Fruit fly (Drosophila melanogaster) whole organism, pupa: ENCODE measurements around the gene Gk1.

Experiments used
- CG10348 ChIP-seq: fragments of 200-800 bp; sonication (Bioruptor generic); IDR thresholded peaks from 2 replicates; pipeline ENCODE4 v1.3.6; 2022; ENCODE audit warnings: missing biosample characterization, missing genetic modification characterization
- CG17806 ChIP-seq: fragments of 200-800 bp; sonication (Bioruptor generic); optimal IDR thresholded peaks from 2 replicates; lab custom pipeline; 2018; ENCODE audit warnings: missing biosample characterization, mild to moderate bottlenecking, missing genetic modification characterization, moderate library complexity
- CG34367 ChIP-seq: fragments of 200-800 bp; sonication (Bioruptor generic); optimal IDR thresholded peaks from 2 replicates; lab custom pipeline; 2018; ENCODE audit warnings: missing biosample characterization, mild to moderate bottlenecking, missing genetic modification characterization
- CG4496 ChIP-seq: fragments of 200-800 bp; sonication (Bioruptor generic); IDR thresholded peaks from 3 replicates; pipeline ENCODE4 v1.3.6; 2022; ENCODE audit warnings: missing biosample characterization, missing genetic modification characterization
- CG8159 ChIP-seq: fragments of 200-800 bp; sonication (Bioruptor generic); optimal IDR thresholded peaks from 3 replicates; lab custom pipeline; 2018; ENCODE audit warnings: missing biosample characterization, mild to moderate bottlenecking, missing genetic modification characterization, moderate library complexity
- CG9948 ChIP-seq: fragments of 200-800 bp; sonication (Bioruptor generic); optimal IDR thresholded peaks from 2 replicates; lab custom pipeline; 2018; ENCODE audit warnings: missing biosample characterization, mild to moderate bottlenecking, missing genetic modification characterization, moderate library complexity
- D1 ChIP-seq: fragments of 200-800 bp; sonication (Bioruptor generic); optimal IDR thresholded peaks from 2 replicates; lab custom pipeline; 2018; ENCODE audit warnings: missing biosample characterization, mild to moderate bottlenecking, missing genetic modification characterization, moderate library complexity
- Ets98B ChIP-seq: fragments of 200-800 bp; sonication (Bioruptor generic); IDR thresholded peaks from 2 replicates; pipeline ENCODE4 v1.3.6; 2022; ENCODE audit warnings: missing biosample characterization, missing genetic modification characterization
- Pif1A ChIP-seq: fragments of 200-800 bp; sonication (Bioruptor generic); optimal IDR thresholded peaks from 3 replicates; lab custom pipeline; 2016; ENCODE audit warnings: missing biosample characterization, missing genetic modification characterization
- Snoo ChIP-seq: fragments of 200-800 bp; sonication (Bioruptor generic); optimal IDR thresholded peaks from 3 replicates; lab custom pipeline; 2017; ENCODE audit warnings: missing biosample characterization, mild to moderate bottlenecking, missing genetic modification characterization, inconsistent platforms
- gl ChIP-seq: fragments of 200-800 bp; sonication (Bioruptor generic); optimal IDR thresholded peaks from 2 replicates; lab custom pipeline; 2018; ENCODE audit warnings: missing biosample characterization, mild to moderate bottlenecking, missing genetic modification characterization

DNA sequence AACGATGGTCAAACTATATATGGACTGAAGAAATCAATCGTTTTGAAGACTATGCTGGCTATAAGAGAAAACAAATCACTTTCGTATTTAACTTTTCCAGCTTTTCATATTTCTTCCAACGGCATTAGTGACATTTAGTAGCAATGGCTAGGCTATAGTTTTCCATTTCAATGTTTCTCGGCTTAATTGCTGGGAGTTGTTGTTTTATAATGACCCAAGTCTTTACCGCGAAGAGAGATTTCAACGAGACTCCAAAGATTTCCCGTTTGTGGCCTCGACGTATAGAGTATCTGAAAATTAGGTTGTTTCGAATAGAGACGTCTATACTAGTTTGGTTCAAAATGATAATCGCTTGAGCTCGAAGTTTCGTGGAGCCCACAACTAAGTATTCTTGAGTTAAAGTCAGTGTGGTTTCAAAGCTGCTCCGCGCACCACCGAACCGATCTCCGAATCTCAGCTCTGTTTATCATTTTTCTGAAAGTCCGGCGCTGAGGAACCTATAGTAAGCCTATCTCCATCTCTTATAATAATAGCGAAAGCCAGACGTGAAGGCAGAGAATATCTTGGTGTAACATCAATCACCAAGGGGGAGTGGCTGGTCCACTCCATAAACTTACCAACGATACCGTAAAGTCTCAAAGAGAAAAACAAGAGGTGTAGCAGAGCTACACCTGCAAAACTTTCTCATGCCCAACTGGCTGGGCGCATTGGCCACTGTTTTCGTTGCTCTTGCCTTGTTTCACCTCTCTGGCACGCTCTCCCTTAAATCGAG is 26.0 kb downstream of the Gk1 start, which contains the start of gene CG13875:
- no peak for TF ChIP-seq CG10348
- TF ChIP-seq CG34367 (tag; lab: Kevin White, UChicago), result no peak
- no peak for TF ChIP-seq CG9948
- peak; percentile 23 for TF ChIP-seq CG8159 (tag; lab: Kevin White, UChicago)
- no peak for TF ChIP-seq Snoo (tag; lab: Kevin White, UChicago)
- no peak for TF ChIP-seq Ets98B (GFP tag; lab: Robert Waterston, UW)
- no peak for TF ChIP-seq CG17806
- no peak for TF ChIP-seq CG4496 (GFP tag; lab: Robert Waterston, UW)
- TF ChIP-seq D1, result no peak
- TF ChIP-seq gl (tag; lab: Kevin White, UChicago), result no peak
- no peak for TF ChIP-seq Pif1A (GFP tag; lab: Kevin White, UChicago)
